In genomic region chrII:4974448-4974951, ce11 we compare ENCODE assay signal across 3 worm cellular contexts.
TF ChIP-seq lines count a peak whose summit lies in the region.

No protein-coding gene starts in this region.

TF ChIP-seq in whole organism, L4 larva, 104 proteins besides CTCF, POLR2A, EP300 and RAD21:
- TF ChIP-seq dmd-8 (GFP tag; IDR thresholded peaks at IDR 0.05; lab: Robert Waterston, UW): no peak
- TF ChIP-seq spr-3 (GFP tag; optimal IDR thresholded peaks at IDR 0.05; lab: Kevin White, UChicago): no peak
- TF ChIP-seq aha-1 (tag; lab: Kevin White, UChicago): peak; percentile 86

TF ChIP-seq in whole organism, late embryonic, 69 proteins besides CTCF, POLR2A, EP300 and RAD21:
- TF ChIP-seq ceh-34 (tag; optimal IDR thresholded peaks at IDR 0.05; lab: Kevin White, UChicago) (peak; percentile 93), ceh-14 (tag; optimal IDR thresholded peaks at IDR 0.05; lab: Kevin White, UChicago) (no peak)

TF ChIP-seq in whole organism, mixed stage, embryonic, 35 proteins besides CTCF, POLR2A, EP300 and RAD21:
- no peak for TF ChIP-seq nhr-12 (tag; optimal IDR thresholded peaks at IDR 0.05; lab: Kevin White, UChicago)
- TF ChIP-seq drap-1 (GFP tag; optimal IDR thresholded peaks at IDR 0.05; lab: Kevin White, UChicago): no peak
- TF ChIP-seq lin-32 (GFP tag; optimal IDR thresholded peaks at IDR 0.05; lab: Kevin White, UChicago): peak; percentile 54
- TF ChIP-seq cnd-1 (tag; optimal IDR thresholded peaks at IDR 0.05; lab: Kevin White, UChicago): no peak
- TF ChIP-seq ceh-83 (GFP tag; optimal IDR thresholded peaks at IDR 0.05; lab: Kevin White, UChicago): no peak
- TF ChIP-seq elt-3 (tag; optimal IDR thresholded peaks at IDR 0.05; lab: Kevin White, UChicago): no peak
- no peak for TF ChIP-seq ceh-43 (GFP tag; optimal IDR thresholded peaks at IDR 0.05; lab: Kevin White, UChicago)
- TF ChIP-seq mab-5 (tag; optimal IDR thresholded peaks at IDR 0.05; lab: Kevin White, UChicago): no peak
- no peak for TF ChIP-seq flh-1 (GFP tag; optimal IDR thresholded peaks at IDR 0.05; lab: Kevin White, UChicago)
